Fruit fly (Drosophila melanogaster): Measurements from ENCODE around the gene Sbat.

DNA sequence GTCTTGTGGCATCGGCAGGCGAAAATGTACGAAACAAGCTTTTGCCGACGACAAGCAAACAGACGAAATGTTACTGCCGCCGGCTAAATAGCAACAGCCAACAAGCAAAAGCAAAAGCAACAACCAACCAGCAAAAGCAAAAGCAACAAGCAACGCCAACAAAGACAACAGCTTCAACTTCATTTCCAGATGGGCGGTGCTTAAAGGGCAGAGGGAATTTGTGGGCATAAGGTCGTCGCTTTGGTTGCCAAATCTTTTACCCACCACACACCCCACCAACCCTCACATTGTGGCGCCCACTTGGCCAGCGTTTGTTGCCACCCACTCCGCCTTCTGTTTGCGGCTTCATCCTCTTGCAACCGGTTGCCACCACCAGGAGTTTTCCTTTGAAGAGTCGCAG lies 32.8 kb downstream of the Sbat start:
- no peak for TF ChIP-seq dimm (GFP tag; IDR thresholded peaks at IDR 0.05)
- TF ChIP-seq CG10431 (GFP tag; optimal IDR thresholded peaks at IDR 0.05) = no peak
- TF ChIP-seq Rx (GFP tag; IDR thresholded peaks at IDR 0.05) = no peak
- TF ChIP-seq mirr (GFP tag; optimal IDR thresholded peaks at IDR 0.05) = no peak
- TF ChIP-seq ems (GFP tag; optimal IDR thresholded peaks at IDR 0.05) = no peak
- no peak for TF ChIP-seq CG16779 (GFP tag; IDR thresholded peaks at IDR 0.05)
- no peak for TF ChIP-seq CG14050 (GFP tag; IDR thresholded peaks at IDR 0.05)
- no peak for TF ChIP-seq CG3726 (GFP tag; IDR thresholded peaks at IDR 0.05)
- no peak for TF ChIP-seq zen (tag; optimal IDR thresholded peaks at IDR 0.05)
- TF ChIP-seq CG10366 (GFP tag; IDR thresholded peaks at IDR 0.05) = no peak
